Fruit fly (Drosophila melanogaster) whole organism, prepupa: ENCODE data around the gene CG31875.
A peak's percentile ranks its signal among the peaks of the same experiment; 100 is the strongest.

Experiments used
- Blimp-1 ChIP-seq: fragments of 200-800 bp; sonication (Bioruptor generic); optimal IDR thresholded peaks from 3 replicates; lab custom pipeline; 2017; ENCODE audit warnings: missing biosample characterization, missing genetic modification characterization, mild to moderate bottlenecking, moderate library complexity, missing genetic modification reagents
- CG11294 ChIP-seq: fragments of 200-800 bp; sonication (Bioruptor generic); IDR thresholded peaks from 2 replicates; pipeline ENCODE4 v1.3.6; 2022; ENCODE audit warnings: missing biosample characterization, missing genetic modification characterization
- CG11762 ChIP-seq: fragments of 200-800 bp; sonication (Bioruptor generic); optimal IDR thresholded peaks from 3 replicates; lab custom pipeline; 2016; ENCODE audit warnings: missing biosample characterization, missing genetic modification characterization; ENCODE audit not compliant: insufficient read depth
- CG1621 ChIP-seq: fragments of 200-800 bp; sonication (Bioruptor generic); optimal IDR thresholded peaks from 3 replicates; lab custom pipeline; 2018; ENCODE audit warnings: missing biosample characterization, mild to moderate bottlenecking, missing genetic modification characterization
- CG16779 ChIP-seq: fragments of 200-800 bp; sonication (Bioruptor generic); optimal IDR thresholded peaks from 3 replicates; lab custom pipeline; 2017; ENCODE audit warnings: missing biosample characterization, mild to moderate bottlenecking, missing genetic modification characterization
- CG31627 ChIP-seq: fragments of 200-800 bp; sonication (Bioruptor generic); optimal IDR thresholded peaks from 3 replicates; lab custom pipeline; 2016; ENCODE audit warnings: missing biosample characterization, missing genetic modification characterization
- CG32006 ChIP-seq: fragments of 200-800 bp; sonication (Bioruptor generic); optimal IDR thresholded peaks from 3 replicates; lab custom pipeline; 2017; ENCODE audit warnings: missing biosample characterization, mild to moderate bottlenecking, missing genetic modification characterization
- CG34406 ChIP-seq: fragments of 200-800 bp; sonication (Bioruptor generic); optimal IDR thresholded peaks from 3 replicates; lab custom pipeline; 2016; ENCODE audit warnings: missing biosample characterization, missing genetic modification characterization
- CG3919 ChIP-seq: fragments of 200-800 bp; sonication (Bioruptor generic); optimal IDR thresholded peaks from 3 replicates; lab custom pipeline; 2016; ENCODE audit warnings: missing biosample characterization, missing genetic modification characterization
- CG4318 ChIP-seq: fragments of 200-800 bp; sonication (Bioruptor generic); optimal IDR thresholded peaks from 3 replicates; lab custom pipeline; 2017; ENCODE audit warnings: missing biosample characterization, mild to moderate bottlenecking, missing genetic modification characterization
- CG6163 ChIP-seq: fragments of 200-800 bp; sonication (Bioruptor generic); IDR thresholded peaks from 3 replicates; pipeline ENCODE4 v1.3.6; 2022; ENCODE audit warnings: missing biosample characterization, missing genetic modification characterization
- CG6276 ChIP-seq: fragments of 200-800 bp; sonication (Bioruptor generic); optimal IDR thresholded peaks from 2 replicates; lab custom pipeline; 2017; ENCODE audit warnings: missing biosample characterization, mild to moderate bottlenecking, missing genetic modification characterization
- CG6808 ChIP-seq: fragments of 200-800 bp; sonication (Bioruptor generic); optimal IDR thresholded peaks from 3 replicates; lab custom pipeline; 2017; ENCODE audit warnings: missing biosample characterization, missing genetic modification characterization, mild to moderate bottlenecking, moderate library complexity, missing genetic modification reagents
- CG6854 ChIP-seq: fragments of 200-800 bp; sonication (Bioruptor generic); optimal IDR thresholded peaks from 2 replicates; lab custom pipeline; 2017; ENCODE audit warnings: missing biosample characterization, mild to moderate bottlenecking, missing genetic modification characterization
- CG7368 ChIP-seq: fragments of 200-800 bp; sonication (Bioruptor generic); optimal IDR thresholded peaks from 3 replicates; lab custom pipeline; 2016; ENCODE audit warnings: missing biosample characterization, missing genetic modification characterization
- CG8632 ChIP-seq: fragments of 200-800 bp; sonication (Bioruptor generic); optimal IDR thresholded peaks from 3 replicates; lab custom pipeline; 2016; ENCODE audit warnings: missing biosample characterization, missing genetic modification characterization
- CG9139 ChIP-seq: fragments of 200-800 bp; sonication (Bioruptor generic); optimal IDR thresholded peaks from 3 replicates; lab custom pipeline; 2017; ENCODE audit warnings: missing biosample characterization, mild to moderate bottlenecking, missing genetic modification characterization
- Eip75B ChIP-seq: fragments of 200-800 bp; sonication (Bioruptor generic); optimal IDR thresholded peaks from 3 replicates; lab custom pipeline; 2016; ENCODE audit warnings: missing biosample characterization, missing genetic modification characterization
- Eip78C ChIP-seq: fragments of 200-800 bp; sonication (Bioruptor generic); peaks from one replicate; lab custom pipeline; 2016; ENCODE audit warnings: missing biosample characterization, missing genetic modification characterization
- Eip93F ChIP-seq: fragments of 200-800 bp; sonication (Bioruptor generic); optimal IDR thresholded peaks from 2 replicates; lab custom pipeline; 2016; ENCODE audit warnings: missing biosample characterization, mild to moderate bottlenecking, missing genetic modification characterization
- Ets96B ChIP-seq: fragments of 200-800 bp; optimal IDR thresholded peaks from 2 replicates; lab custom pipeline; 2019; ENCODE audit warnings: missing biosample characterization, mild to moderate bottlenecking, missing genetic modification characterization, moderate library complexity
- Hr38 ChIP-seq: sonication (Bioruptor generic); optimal IDR thresholded peaks from 2 replicates; lab custom pipeline; 2016; ENCODE audit warnings: missing biosample characterization, missing genetic modification characterization
- Hr39 ChIP-seq: fragments of 200-800 bp; sonication (Bioruptor generic); optimal IDR thresholded peaks from 2 replicates; lab custom pipeline; 2016; ENCODE audit warnings: missing biosample characterization, missing genetic modification characterization
- Hr4 ChIP-seq: fragments of 200-800 bp; sonication (Bioruptor generic); optimal IDR thresholded peaks from 3 replicates; lab custom pipeline; 2016; ENCODE audit warnings: missing biosample characterization, missing genetic modification characterization
- Met ChIP-seq: fragments of 200-800 bp; sonication (Bioruptor generic); optimal IDR thresholded peaks from 3 replicates; lab custom pipeline; 2016; ENCODE audit warnings: missing biosample characterization, missing genetic modification characterization
- OdsH ChIP-seq: fragments of 200-800 bp; sonication (Bioruptor generic); optimal IDR thresholded peaks from 3 replicates; lab custom pipeline; 2016; ENCODE audit warnings: missing biosample characterization, missing genetic modification characterization
- Sox102F ChIP-seq: fragments of 200-800 bp; sonication (Bioruptor generic); optimal IDR thresholded peaks from 2 replicates; lab custom pipeline; 2016; ENCODE audit warnings: missing biosample characterization, mild to moderate bottlenecking, missing genetic modification characterization
- Sox14 ChIP-seq: fragments of 200-800 bp; sonication (Bioruptor generic); optimal IDR thresholded peaks from 3 replicates; lab custom pipeline; 2016; ENCODE audit warnings: missing biosample characterization, missing genetic modification characterization
- Sox15 ChIP-seq: fragments of 200-800 bp; sonication (Bioruptor generic); optimal IDR thresholded peaks from 3 replicates; lab custom pipeline; 2016; ENCODE audit warnings: missing biosample characterization, missing genetic modification characterization
- achi ChIP-seq: fragments of 200-800 bp; sonication (Bioruptor generic); optimal IDR thresholded peaks from 3 replicates; lab custom pipeline; 2016; ENCODE audit warnings: missing biosample characterization, missing genetic modification characterization
- dsx ChIP-seq: fragments of 200-800 bp; optimal IDR thresholded peaks from 3 replicates; lab custom pipeline; 2019; ENCODE audit warnings: missing biosample characterization, mild to moderate bottlenecking, missing genetic modification characterization, moderate library complexity; ENCODE audit not compliant: poor library complexity, severe bottlenecking
- esn ChIP-seq: fragments of 200-800 bp; sonication (Bioruptor generic); optimal IDR thresholded peaks from 2 replicates; lab custom pipeline; 2016; ENCODE audit warnings: missing biosample characterization, mild to moderate bottlenecking, missing genetic modification characterization, moderate library complexity
- fd59A ChIP-seq: fragments of 200-800 bp; sonication (Bioruptor generic); optimal IDR thresholded peaks from 2 replicates; lab custom pipeline; 2017; ENCODE audit warnings: missing biosample characterization, mild to moderate bottlenecking, missing genetic modification characterization, missing genetic modification reagents
- fd85E ChIP-seq: fragments of 200-800 bp; sonication (Bioruptor generic); optimal IDR thresholded peaks from 3 replicates; lab custom pipeline; 2016; ENCODE audit warnings: missing biosample characterization, missing genetic modification characterization
- lz ChIP-seq: fragments of 200-800 bp; sonication (Bioruptor generic); optimal IDR thresholded peaks from 3 replicates; lab custom pipeline; 2016; ENCODE audit warnings: missing biosample characterization, missing genetic modification characterization
- pdm3 ChIP-seq: fragments of 200-800 bp; sonication (Bioruptor generic); optimal IDR thresholded peaks from 3 replicates; lab custom pipeline; 2016; ENCODE audit warnings: missing biosample characterization, missing genetic modification characterization
- salr ChIP-seq, 2 experiments: fragments of 200-800 bp; sonication (Bioruptor generic); optimal IDR thresholded peaks; 3 replicates each; lab custom pipeline; 2016 to 2018; ENCODE audit warnings: missing biosample characterization in 2 of 2, missing genetic modification characterization in 2 of 2, mild to moderate bottlenecking in 1 of 2
- ss ChIP-seq, 2 experiments: fragments of 200-800 bp; sonication (Bioruptor generic); optimal IDR thresholded peaks; 2 replicates in 1 of 2; 3 replicates in 1 of 2; lab custom pipeline; 2017 to 2018; ENCODE audit warnings: mild to moderate bottlenecking in 2 of 2, missing biosample characterization in 2 of 2, missing genetic modification characterization in 2 of 2, moderate library complexity in 1 of 2
- svp ChIP-seq: fragments of 200-800 bp; sonication (Bioruptor generic); peaks from one replicate; lab custom pipeline; 2016; ENCODE audit warnings: missing biosample characterization, missing genetic modification characterization

Gene CG31875

dm6 chr2L:9966983-9967737 lies 35.4 kb downstream of the CG31875 start, which contains the start of the genes Dref and RpL13 (continued):
- TF ChIP-seq Eip75B (GFP tag; lab: Kevin White, UChicago): peak; percentile 83
- TF ChIP-seq CG11762 (GFP tag; lab: Kevin White, UChicago): peak; percentile 59
- TF ChIP-seq OdsH (GFP tag; lab: Kevin White, UChicago): peak; percentile 78
- peak; percentile 82 for TF ChIP-seq Blimp-1
- peak; percentile 88 for TF ChIP-seq Met
- TF ChIP-seq Eip78C: peak; percentile 90
- TF ChIP-seq CG32006 (GFP tag; lab: Kevin White, UChicago): no peak
- TF ChIP-seq pdm3 (GFP tag; lab: Kevin White, UChicago): peak; percentile 77
- peak; percentile 28 for TF ChIP-seq Sox15 (GFP tag; lab: Kevin White, UChicago)
- TF ChIP-seq lz: peak; percentile 83
- peak; percentile 84 for TF ChIP-seq CG7368
- peak; percentile 69 to 93 for TF ChIP-seq ss (GFP tag; optimal IDR thresholded peaks at IDR 0.05; lab: Kevin White, UChicago)
- no peak for TF ChIP-seq Eip93F (GFP tag; lab: Kevin White, UChicago)
- TF ChIP-seq CG9139 (GFP tag; lab: Kevin White, UChicago): peak; percentile 86
- peak; percentile 90 for TF ChIP-seq svp (GFP tag; lab: Kevin White, UChicago)
- peak; percentile 92 for TF ChIP-seq Sox102F (GFP tag; lab: Kevin White, UChicago)
- TF ChIP-seq CG31627 (GFP tag; lab: Kevin White, UChicago): peak; percentile 78
- TF ChIP-seq CG1621 (tag; lab: Kevin White, UChicago): peak; percentile 83
- TF ChIP-seq dsx: peak; percentile 54
- peak; percentile 97 for TF ChIP-seq CG6854 (GFP tag; lab: Kevin White, UChicago)
- TF ChIP-seq fd85E (GFP tag; lab: Kevin White, UChicago): peak; percentile 82
- peak; percentile 78 for TF ChIP-seq CG6808 (GFP tag; lab: Kevin White, UChicago)
- peak; percentile 85 for TF ChIP-seq CG3919 (GFP tag; lab: Kevin White, UChicago)
- TF ChIP-seq CG4318 (GFP tag; lab: Kevin White, UChicago): no peak
- peak in 1 of 2 experiments; percentile 78 for TF ChIP-seq salr (GFP tag; optimal IDR thresholded peaks at IDR 0.05; lab: Kevin White, UChicago)
- peak; percentile 67 for TF ChIP-seq Hr39 (GFP tag; lab: Kevin White, UChicago)
- peak; percentile 51 for TF ChIP-seq Ets96B (tag; lab: Kevin White, UChicago)
- TF ChIP-seq CG6163 (GFP tag; lab: Robert Waterston, UW): peak; percentile 89

dm6 chr2L:9963603-9964042 lies 38.9 kb downstream of the CG31875 start, which contains the start of gene CG5850:
CG5850 (minus strand) TSS chr2L:9963949.
- TF ChIP-seq svp (GFP tag; lab: Kevin White, UChicago) (peak; percentile 69), CG6854 (GFP tag; lab: Kevin White, UChicago) (peak; percentile 50), CG32006 (GFP tag; lab: Kevin White, UChicago) (no peak), esn (peak; percentile 36), pdm3 (GFP tag; lab: Kevin White, UChicago) (peak; percentile 9), CG11294 (GFP tag; lab: Robert Waterston, UW) (no peak), achi (GFP tag; lab: Kevin White, UChicago) (peak; percentile 13), OdsH (GFP tag; lab: Kevin White, UChicago) (peak; percentile 6), Met (peak; percentile 25), Eip78C (peak; percentile 72)

dm6 chr2L:9960758-9961157 lies 41.8 kb downstream of the CG31875 start:
- no peak for TF ChIP-seq CG11762 (GFP tag; lab: Kevin White, UChicago)
- TF ChIP-seq svp (GFP tag; lab: Kevin White, UChicago): peak; percentile 95

- TF ChIP-seq lz (peak; percentile 93), svp (GFP tag; lab: Kevin White, UChicago) (peak; percentile 95), salr (GFP tag; optimal IDR thresholded peaks at IDR 0.05; lab: Kevin White, UChicago) (peak in 1 of 2 experiments; percentile 43), CG6163 (GFP tag; lab: Robert Waterston, UW) (peak; percentile 92), fd59A (GFP tag; lab: Kevin White, UChicago) (peak; percentile 74), CG11762 (GFP tag; lab: Kevin White, UChicago) (peak; percentile 90), CG34406 (GFP tag; lab: Kevin White, UChicago) (peak; percentile 95), Sox14 (GFP tag; lab: Kevin White, UChicago) (peak; percentile 93), CG8632 (GFP tag; lab: Kevin White, UChicago) (peak; percentile 96), Blimp-1 (peak; percentile 60), Eip75B (GFP tag; lab: Kevin White, UChicago) (peak; percentile 92), fd85E (GFP tag; lab: Kevin White, UChicago) (peak; percentile 67), CG9139 (GFP tag; lab: Kevin White, UChicago) (no peak), Ets96B (tag; lab: Kevin White, UChicago) (peak; percentile 95), Hr4 (GFP tag; lab: Kevin White, UChicago) (peak; percentile 91), Hr38 (GFP tag; lab: Kevin White, UChicago) (no peak), CG6276 (GFP tag; lab: Kevin White, UChicago) (no peak), pdm3 (GFP tag; lab: Kevin White, UChicago) (peak; percentile 95), CG16779 (tag; lab: Kevin White, UChicago) (no peak), CG3919 (GFP tag; lab: Kevin White, UChicago) (peak; percentile 94), ss (GFP tag; optimal IDR thresholded peaks at IDR 0.05; lab: Kevin White, UChicago) (peak in 1 of 2 experiments; percentile 78), Met (peak; percentile 96)
Measured at dm6 chr2L:9956993-9957652, 45.4 kb downstream of the CG31875 start, which contains the start of the genes CG4658 and CG5846. CG4658 (plus strand) TSS chr2L:9957132. CG5846 (minus strand) TSS chr2L:9957237.
